Fruit fly (Drosophila melanogaster): ENCODE data around the gene Kcmf1.
A peak's percentile ranks its signal among the peaks of the same experiment; 100 is the strongest.

The Kcmf1 gene

DNA sequence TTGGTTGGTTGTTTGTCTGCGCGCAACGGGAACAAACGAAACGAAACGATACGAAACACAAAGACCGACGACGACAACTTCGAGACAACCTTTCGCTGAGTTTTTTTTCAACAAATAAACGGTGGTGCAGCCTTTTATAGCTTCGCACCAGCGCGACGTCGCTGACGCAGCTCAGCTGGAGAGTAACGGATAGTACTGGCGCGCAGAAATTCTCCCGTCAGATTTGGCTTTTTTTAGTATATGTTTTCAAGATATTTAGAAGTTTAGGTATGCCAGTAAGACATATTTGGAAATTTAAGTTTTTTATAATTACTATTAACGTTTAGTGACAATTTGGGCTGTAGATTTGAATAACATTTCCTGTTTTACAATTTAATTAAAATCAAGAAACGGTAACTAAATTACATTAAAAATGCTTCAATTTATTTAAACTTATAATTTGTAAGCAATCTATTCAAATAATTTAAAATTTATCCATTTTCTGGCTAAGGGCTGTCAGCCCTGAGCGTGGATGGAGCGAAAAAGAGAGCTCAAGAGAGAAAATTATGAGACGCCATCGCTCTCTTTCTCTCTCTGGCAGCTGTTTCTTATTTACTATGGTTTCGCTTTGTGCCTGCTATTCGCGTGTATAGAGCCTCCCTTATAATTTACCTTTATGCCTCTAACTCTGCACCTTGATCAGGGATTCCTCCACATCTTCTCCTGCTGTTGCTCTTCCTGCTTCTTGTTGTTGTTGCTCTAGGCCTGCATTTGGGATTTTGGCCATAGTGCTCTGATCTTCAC is 19.1 kb upstream of the Kcmf1 start (continued):
- 0 out of 3 replicates have a peak, but pooled peaks have one; percentile 9 for TF ChIP-seq ase (GFP tag; IDR thresholded peaks at IDR 0.05)
- no peak for TF ChIP-seq crol (GFP tag; IDR thresholded peaks at IDR 0.05)
- TF ChIP-seq CG18262 (tag; optimal IDR thresholded peaks at IDR 0.05), result peak; percentile 94
- TF ChIP-seq ken (GFP tag; IDR thresholded peaks at IDR 0.05), result peak; percentile 40; the same call in 1 of the 3 replicates
- TF ChIP-seq Vsx1 (GFP tag; optimal IDR thresholded peaks at IDR 0.05), result peak; percentile 74
- TF ChIP-seq org-1 (GFP tag; optimal IDR thresholded peaks at IDR 0.05), result peak; percentile 76
- TF ChIP-seq D19A (tag; optimal IDR thresholded peaks at IDR 0.05), result peak; percentile 87
- TF ChIP-seq CrebB (tag; optimal IDR thresholded peaks at IDR 0.05), result peak; percentile 40
- TF ChIP-seq bab2 (GFP tag; optimal IDR thresholded peaks at IDR 0.05), result no peak
- TF ChIP-seq Dip2 (GFP tag; IDR thresholded peaks at IDR 0.05), result no peak
- peak; percentile 67 for TF ChIP-seq CG15514 (GFP tag; optimal IDR thresholded peaks at IDR 0.05)
- TF ChIP-seq Drgx (GFP tag; IDR thresholded peaks at IDR 0.05), result peak; percentile 76
- peak; percentile 94 for TF ChIP-seq CG2678 (tag; optimal IDR thresholded peaks at IDR 0.05)
- no peak for TF ChIP-seq bigmax (GFP tag; optimal IDR thresholded peaks at IDR 0.05)
- peak; percentile 25 for TF ChIP-seq maf-S (GFP tag; optimal IDR thresholded peaks at IDR 0.05)
- peak; percentile 22; the same call in 1 of the 2 replicates for TF ChIP-seq MBD-R2 (GFP tag; IDR thresholded peaks at IDR 0.05)
- TF ChIP-seq gem (tag; optimal IDR thresholded peaks at IDR 0.05), result peak; percentile 92
- TF ChIP-seq cg (GFP tag; optimal IDR thresholded peaks at IDR 0.05), result no peak
- peak; percentile 26 for TF ChIP-seq CG18764 (GFP tag; optimal IDR thresholded peaks at IDR 0.05)
- TF ChIP-seq Poxn (GFP tag; IDR thresholded peaks at IDR 0.05), result no peak
- no peak for TF ChIP-seq btn (GFP tag; optimal IDR thresholded peaks at IDR 0.05)
- TF ChIP-seq Six4 (GFP tag; optimal IDR thresholded peaks at IDR 0.05), result peak; percentile 58
- TF ChIP-seq Lhr (GFP tag; optimal IDR thresholded peaks at IDR 0.05), result peak; percentile 61
- TF ChIP-seq CG8388 (GFP tag; optimal IDR thresholded peaks at IDR 0.05), result peak; percentile 85
- peak; percentile 19 to 43 for TF ChIP-seq Pdp1 (GFP tag; optimal IDR thresholded peaks at IDR 0.05)
- TF ChIP-seq CG11456 (GFP tag; IDR thresholded peaks at IDR 0.05), result no peak
- 0 out of 2 replicates have a peak, but pooled peaks have one; percentile 43 for TF ChIP-seq ara (GFP tag; IDR thresholded peaks at IDR 0.05)
- peak; percentile 83 for TF ChIP-seq Ssrp (tag; optimal IDR thresholded peaks at IDR 0.05)
- TF ChIP-seq CG6272 (GFP tag; IDR thresholded peaks at IDR 0.05), result no peak
- peak; percentile 74; the same call in 2 of the 3 replicates for TF ChIP-seq z (GFP tag; IDR thresholded peaks at IDR 0.05)
- no peak for TF ChIP-seq ac (GFP tag; optimal IDR thresholded peaks at IDR 0.05)
- peak; percentile 38 for TF ChIP-seq CG5245 (GFP tag; optimal IDR thresholded peaks at IDR 0.05)
- peak; percentile 88 for TF ChIP-seq CG7839 (tag; optimal IDR thresholded peaks at IDR 0.05)
- TF ChIP-seq MTF-1 (GFP tag; optimal IDR thresholded peaks at IDR 0.05; ENCODE audit: borderline replicate concordance), result peak; percentile 21
- peak; percentile 58 for TF ChIP-seq oc (tag; optimal IDR thresholded peaks at IDR 0.05)
- peak; percentile 6 for TF ChIP-seq CTCF (GFP tag; optimal IDR thresholded peaks at IDR 0.05)
- no peak for TF ChIP-seq fd64A (GFP tag; optimal IDR thresholded peaks at IDR 0.05)
- peak; percentile 81 for TF ChIP-seq ash1 (GFP tag; optimal IDR thresholded peaks at IDR 0.05)
- no peak for TF ChIP-seq pnt (GFP tag; optimal IDR thresholded peaks at IDR 0.05)
- TF ChIP-seq br (optimal IDR thresholded peaks at IDR 0.05), result no peak
- no peak for TF ChIP-seq wdn (GFP tag; IDR thresholded peaks at IDR 0.05)
- peak; percentile 65 for TF ChIP-seq CG7745 (tag; optimal IDR thresholded peaks at IDR 0.05)
- peak; percentile 50; the same call in 1 of the 2 replicates for TF ChIP-seq Bgb (GFP tag; IDR thresholded peaks at IDR 0.05; ENCODE audit: partially characterized antibody)
- TF ChIP-seq esg (GFP tag; conservative IDR thresholded peaks at IDR 0.05), result peak; percentile 67
- TF ChIP-seq CG4424 (GFP tag; optimal IDR thresholded peaks at IDR 0.05), result peak; percentile 77
- peak; percentile 29; the same call in 1 of the 2 replicates for TF ChIP-seq rib (GFP tag; IDR thresholded peaks at IDR 0.05)
- TF ChIP-seq Lim3 (GFP tag; IDR thresholded peaks at IDR 0.05), result no peak
- peak; percentile 19; the same call in 1 of the 2 replicates for TF ChIP-seq al (GFP tag; IDR thresholded peaks at IDR 0.05)
- peak; percentile 88 for TF ChIP-seq CG30403 (GFP tag; optimal IDR thresholded peaks at IDR 0.05)
- TF ChIP-seq CG15269 (tag; optimal IDR thresholded peaks at IDR 0.05), result peak; percentile 89
